Fruit fly (Drosophila melanogaster) whole organism, prepupa: ENCODE measurements around the gene Sugb.

Experiments
- Blimp-1 ChIP-seq: fragments of 200-800 bp; sonication (Bioruptor generic); optimal IDR thresholded peaks from 3 replicates; lab custom pipeline; 2017; ENCODE audit warnings: missing biosample characterization, missing genetic modification characterization, mild to moderate bottlenecking, moderate library complexity, missing genetic modification reagents
- CG10631 ChIP-seq: fragments of 200-800 bp; sonication (Bioruptor generic); optimal IDR thresholded peaks from 2 replicates; lab custom pipeline; 2016; ENCODE audit warnings: missing biosample characterization, missing genetic modification characterization
- CG10669 ChIP-seq: fragments of 200-800 bp; sonication (Bioruptor generic); optimal IDR thresholded peaks from 3 replicates; lab custom pipeline; 2018; ENCODE audit warnings: missing biosample characterization, mild to moderate bottlenecking, missing genetic modification characterization, moderate library complexity
- CG11762 ChIP-seq: fragments of 200-800 bp; sonication (Bioruptor generic); optimal IDR thresholded peaks from 3 replicates; lab custom pipeline; 2016; ENCODE audit warnings: missing biosample characterization, missing genetic modification characterization; ENCODE audit not compliant: insufficient read depth
- CG11902 ChIP-seq: fragments of 200-800 bp; sonication (Bioruptor generic); optimal IDR thresholded peaks from 3 replicates; lab custom pipeline; 2016; ENCODE audit warnings: missing biosample characterization, missing genetic modification characterization
- CG16779 ChIP-seq: fragments of 200-800 bp; sonication (Bioruptor generic); optimal IDR thresholded peaks from 3 replicates; lab custom pipeline; 2017; ENCODE audit warnings: missing biosample characterization, mild to moderate bottlenecking, missing genetic modification characterization
- CG31627 ChIP-seq: fragments of 200-800 bp; sonication (Bioruptor generic); optimal IDR thresholded peaks from 3 replicates; lab custom pipeline; 2016; ENCODE audit warnings: missing biosample characterization, missing genetic modification characterization
- CG32006 ChIP-seq: fragments of 200-800 bp; sonication (Bioruptor generic); optimal IDR thresholded peaks from 3 replicates; lab custom pipeline; 2017; ENCODE audit warnings: missing biosample characterization, mild to moderate bottlenecking, missing genetic modification characterization
- CG34406 ChIP-seq: fragments of 200-800 bp; sonication (Bioruptor generic); optimal IDR thresholded peaks from 3 replicates; lab custom pipeline; 2016; ENCODE audit warnings: missing biosample characterization, missing genetic modification characterization
- CG3919 ChIP-seq: fragments of 200-800 bp; sonication (Bioruptor generic); optimal IDR thresholded peaks from 3 replicates; lab custom pipeline; 2016; ENCODE audit warnings: missing biosample characterization, missing genetic modification characterization
- CG4318 ChIP-seq: fragments of 200-800 bp; sonication (Bioruptor generic); optimal IDR thresholded peaks from 3 replicates; lab custom pipeline; 2017; ENCODE audit warnings: missing biosample characterization, mild to moderate bottlenecking, missing genetic modification characterization
- CG6163 ChIP-seq: fragments of 200-800 bp; sonication (Bioruptor generic); IDR thresholded peaks from 3 replicates; pipeline ENCODE4 v1.3.6; 2022; ENCODE audit warnings: missing biosample characterization, missing genetic modification characterization
- CG6276 ChIP-seq: fragments of 200-800 bp; sonication (Bioruptor generic); optimal IDR thresholded peaks from 2 replicates; lab custom pipeline; 2017; ENCODE audit warnings: missing biosample characterization, mild to moderate bottlenecking, missing genetic modification characterization
- CG6792 ChIP-seq: fragments of 200-800 bp; sonication (Bioruptor generic); optimal IDR thresholded peaks from 3 replicates; lab custom pipeline; 2016; ENCODE audit warnings: missing biosample characterization, missing genetic modification characterization
- CG6808 ChIP-seq: fragments of 200-800 bp; sonication (Bioruptor generic); optimal IDR thresholded peaks from 3 replicates; lab custom pipeline; 2017; ENCODE audit warnings: missing biosample characterization, missing genetic modification characterization, mild to moderate bottlenecking, moderate library complexity, missing genetic modification reagents
- CG7368 ChIP-seq: fragments of 200-800 bp; sonication (Bioruptor generic); optimal IDR thresholded peaks from 3 replicates; lab custom pipeline; 2016; ENCODE audit warnings: missing biosample characterization, missing genetic modification characterization
- CG8119 ChIP-seq: fragments of 200-800 bp; sonication (Bioruptor generic); IDR thresholded peaks from 3 replicates; pipeline ENCODE4 v1.3.6; 2022; ENCODE audit warnings: missing biosample characterization, missing genetic modification characterization
- CG8632 ChIP-seq: fragments of 200-800 bp; sonication (Bioruptor generic); optimal IDR thresholded peaks from 3 replicates; lab custom pipeline; 2016; ENCODE audit warnings: missing biosample characterization, missing genetic modification characterization
- CG9139 ChIP-seq: fragments of 200-800 bp; sonication (Bioruptor generic); optimal IDR thresholded peaks from 3 replicates; lab custom pipeline; 2017; ENCODE audit warnings: missing biosample characterization, mild to moderate bottlenecking, missing genetic modification characterization
- Eip78C ChIP-seq: fragments of 200-800 bp; sonication (Bioruptor generic); peaks from one replicate; lab custom pipeline; 2016; ENCODE audit warnings: missing biosample characterization, missing genetic modification characterization
- Eip93F ChIP-seq: fragments of 200-800 bp; sonication (Bioruptor generic); optimal IDR thresholded peaks from 2 replicates; lab custom pipeline; 2016; ENCODE audit warnings: missing biosample characterization, mild to moderate bottlenecking, missing genetic modification characterization
- Ets21C ChIP-seq: fragments of 200-800 bp; sonication (Bioruptor generic); optimal IDR thresholded peaks from 3 replicates; lab custom pipeline; 2016; ENCODE audit warnings: missing biosample characterization, missing genetic modification characterization
- Ets96B ChIP-seq: fragments of 200-800 bp; optimal IDR thresholded peaks from 2 replicates; lab custom pipeline; 2019; ENCODE audit warnings: missing biosample characterization, mild to moderate bottlenecking, missing genetic modification characterization, moderate library complexity
- Hr4 ChIP-seq: fragments of 200-800 bp; sonication (Bioruptor generic); optimal IDR thresholded peaks from 3 replicates; lab custom pipeline; 2016; ENCODE audit warnings: missing biosample characterization, missing genetic modification characterization
- Met ChIP-seq: fragments of 200-800 bp; sonication (Bioruptor generic); optimal IDR thresholded peaks from 3 replicates; lab custom pipeline; 2016; ENCODE audit warnings: missing biosample characterization, missing genetic modification characterization
- OdsH ChIP-seq: fragments of 200-800 bp; sonication (Bioruptor generic); optimal IDR thresholded peaks from 3 replicates; lab custom pipeline; 2016; ENCODE audit warnings: missing biosample characterization, missing genetic modification characterization
- Smox ChIP-seq: fragments of 200-800 bp; sonication (Bioruptor generic); optimal IDR thresholded peaks from 3 replicates; lab custom pipeline; 2016; ENCODE audit warnings: missing biosample characterization, missing genetic modification characterization
- Sox102F ChIP-seq: fragments of 200-800 bp; sonication (Bioruptor generic); optimal IDR thresholded peaks from 2 replicates; lab custom pipeline; 2016; ENCODE audit warnings: missing biosample characterization, mild to moderate bottlenecking, missing genetic modification characterization
- Sox14 ChIP-seq: fragments of 200-800 bp; sonication (Bioruptor generic); optimal IDR thresholded peaks from 3 replicates; lab custom pipeline; 2016; ENCODE audit warnings: missing biosample characterization, missing genetic modification characterization
- achi ChIP-seq: fragments of 200-800 bp; sonication (Bioruptor generic); optimal IDR thresholded peaks from 3 replicates; lab custom pipeline; 2016; ENCODE audit warnings: missing biosample characterization, missing genetic modification characterization
- acj6 ChIP-seq: fragments of 200-800 bp; sonication (Bioruptor generic); optimal IDR thresholded peaks from 3 replicates; lab custom pipeline; 2016; ENCODE audit warnings: missing biosample characterization, missing genetic modification characterization
- cyc ChIP-seq: fragments of 200-800 bp; sonication (Bioruptor generic); optimal IDR thresholded peaks from 3 replicates; lab custom pipeline; 2016; ENCODE audit warnings: missing biosample characterization, missing genetic modification characterization
- dac ChIP-seq: fragments of 200-800 bp; sonication (Bioruptor generic); optimal IDR thresholded peaks from 2 replicates; lab custom pipeline; 2017; ENCODE audit warnings: missing biosample characterization, mild to moderate bottlenecking, missing genetic modification characterization
- dsx ChIP-seq: fragments of 200-800 bp; optimal IDR thresholded peaks from 3 replicates; lab custom pipeline; 2019; ENCODE audit warnings: missing biosample characterization, mild to moderate bottlenecking, missing genetic modification characterization, moderate library complexity; ENCODE audit not compliant: poor library complexity, severe bottlenecking
- eg ChIP-seq: fragments of 200-800 bp; sonication (Bioruptor generic); IDR thresholded peaks from 3 replicates; pipeline ENCODE4 v1.3.6; 2022; ENCODE audit warnings: missing biosample characterization, missing genetic modification characterization
- fkh ChIP-seq: fragments of 200-800 bp; sonication (Bioruptor generic); optimal IDR thresholded peaks from 3 replicates; lab custom pipeline; 2017; ENCODE audit warnings: missing biosample characterization, mild to moderate bottlenecking, missing genetic modification characterization, moderate library complexity
- lz ChIP-seq: fragments of 200-800 bp; sonication (Bioruptor generic); optimal IDR thresholded peaks from 3 replicates; lab custom pipeline; 2016; ENCODE audit warnings: missing biosample characterization, missing genetic modification characterization
- spab ChIP-seq: fragments of 200-800 bp; sonication (Bioruptor generic); optimal IDR thresholded peaks from 2 replicates; lab custom pipeline; 2017; ENCODE audit warnings: missing biosample characterization, mild to moderate bottlenecking, missing genetic modification characterization, missing genetic modification reagents
- ss ChIP-seq, 2 experiments: fragments of 200-800 bp; sonication (Bioruptor generic); optimal IDR thresholded peaks; 2 replicates in 1 of 2; 3 replicates in 1 of 2; lab custom pipeline; 2017 to 2018; ENCODE audit warnings: mild to moderate bottlenecking in 2 of 2, missing biosample characterization in 2 of 2, missing genetic modification characterization in 2 of 2, moderate library complexity in 1 of 2
- svp ChIP-seq: fragments of 200-800 bp; sonication (Bioruptor generic); peaks from one replicate; lab custom pipeline; 2016; ENCODE audit warnings: missing biosample characterization, missing genetic modification characterization

Sugb gene

dm6 chr3L:11696294-11697116, 12.7 kb downstream of the Sugb start, which contains the start of gene Dph1 (continued):
- peak; percentile 86 for TF ChIP-seq cyc
- TF ChIP-seq svp (GFP tag; lab: Kevin White, UChicago): peak; percentile 97
- peak; percentile 91 for TF ChIP-seq CG11762 (GFP tag; lab: Kevin White, UChicago)
- peak; percentile 93 for TF ChIP-seq CG8119 (GFP tag; lab: Robert Waterston, UW)
- TF ChIP-seq fkh (GFP tag; lab: Kevin White, UChicago): peak; percentile 90
- TF ChIP-seq CG8632 (GFP tag; lab: Kevin White, UChicago): peak; percentile 88
- peak; percentile 95 for TF ChIP-seq CG7368 (GFP tag; lab: Kevin White, UChicago)
- TF ChIP-seq Ets96B (tag; lab: Kevin White, UChicago): peak; percentile 90
- peak; percentile 94 to 96 for TF ChIP-seq ss (GFP tag; optimal IDR thresholded peaks at IDR 0.05; lab: Kevin White, UChicago)
- TF ChIP-seq Eip78C (GFP tag; lab: Kevin White, UChicago): peak; percentile 100
- peak; percentile 94 for TF ChIP-seq Met (GFP tag; lab: Kevin White, UChicago)
- peak; percentile 85 for TF ChIP-seq CG10631
- TF ChIP-seq CG34406 (GFP tag; lab: Kevin White, UChicago): peak; percentile 84
- TF ChIP-seq CG31627 (GFP tag; lab: Kevin White, UChicago): peak; percentile 90
- peak; percentile 90 for TF ChIP-seq dac (GFP tag; lab: Kevin White, UChicago)
- TF ChIP-seq spab (GFP tag; lab: Kevin White, UChicago): peak; percentile 83
- peak; percentile 94 for TF ChIP-seq CG32006 (GFP tag; lab: Kevin White, UChicago)
- TF ChIP-seq CG4318 (GFP tag; lab: Kevin White, UChicago): peak; percentile 89
- TF ChIP-seq CG6792 (GFP tag; lab: Kevin White, UChicago): peak; percentile 92
- TF ChIP-seq acj6 (GFP tag; lab: Kevin White, UChicago): peak; percentile 90
- TF ChIP-seq dsx (GFP tag; lab: Kevin White, UChicago): peak; percentile 96
- TF ChIP-seq CG6276 (GFP tag; lab: Kevin White, UChicago): peak; percentile 95
- TF ChIP-seq CG9139 (GFP tag; lab: Kevin White, UChicago): peak; percentile 92
- peak; percentile 83 for TF ChIP-seq Ets21C (GFP tag; lab: Kevin White, UChicago)
- peak; percentile 93 for TF ChIP-seq Sox14
- peak; percentile 96 for TF ChIP-seq CG6163 (GFP tag; lab: Robert Waterston, UW)
- TF ChIP-seq Eip93F (GFP tag; lab: Kevin White, UChicago): peak; percentile 19
- TF ChIP-seq Sox102F: peak; percentile 92
- TF ChIP-seq Smox (GFP tag; lab: Kevin White, UChicago): peak; percentile 90
- TF ChIP-seq CG16779 (tag; lab: Kevin White, UChicago): peak; percentile 90
- TF ChIP-seq CG6808 (GFP tag; lab: Kevin White, UChicago): peak; percentile 88
- TF ChIP-seq OdsH (GFP tag; lab: Kevin White, UChicago): peak; percentile 92
- peak; percentile 92 for TF ChIP-seq CG10669 (GFP tag; lab: Kevin White, UChicago)
- TF ChIP-seq CG3919 (GFP tag; lab: Kevin White, UChicago): peak; percentile 93
- TF ChIP-seq lz (GFP tag; lab: Kevin White, UChicago): peak; percentile 92
- TF ChIP-seq Hr4 (GFP tag; lab: Kevin White, UChicago): peak; percentile 92
- TF ChIP-seq achi (GFP tag; lab: Kevin White, UChicago): peak; percentile 90
- peak; percentile 86 for TF ChIP-seq CG11902
- TF ChIP-seq Blimp-1 (GFP tag; lab: Kevin White, UChicago): peak; percentile 65
- TF ChIP-seq eg (GFP tag; lab: Robert Waterston, UW): peak; percentile 97
